Fruit fly (Drosophila melanogaster) whole organism, pupa: Measurements from ENCODE around the gene BG642312.

ENCODE experiments used
- CG10348 ChIP-seq: fragments of 200-800 bp; sonication (Bioruptor generic); IDR thresholded peaks from 2 replicates; pipeline ENCODE4 v1.3.6; 2022; ENCODE audit warnings: missing biosample characterization, missing genetic modification characterization
- CG12605 ChIP-seq: fragments of 200-800 bp; sonication (Bioruptor generic); IDR thresholded peaks from 2 replicates; pipeline ENCODE4 v1.3.6; 2022; ENCODE audit warnings: missing biosample characterization, missing genetic modification characterization
- CG13204 ChIP-seq: fragments of 200-800 bp; sonication (Bioruptor generic); optimal IDR thresholded peaks from 2 replicates; lab custom pipeline; 2018; ENCODE audit warnings: missing biosample characterization, mild to moderate bottlenecking, missing genetic modification characterization, moderate library complexity
- CG14655 ChIP-seq: fragments of 200-800 bp; sonication (Bioruptor generic); optimal IDR thresholded peaks from 3 replicates; lab custom pipeline; 2017; ENCODE audit warnings: mild to moderate bottlenecking, missing biosample characterization, missing genetic modification reagents, missing genetic modification characterization
- CG15710 ChIP-seq: fragments of 200-800 bp; sonication (Bioruptor generic); optimal IDR thresholded peaks from 2 replicates; lab custom pipeline; 2018; ENCODE audit warnings: missing biosample characterization, mild to moderate bottlenecking, missing genetic modification characterization, moderate library complexity
- CG17806 ChIP-seq: fragments of 200-800 bp; sonication (Bioruptor generic); optimal IDR thresholded peaks from 2 replicates; lab custom pipeline; 2018; ENCODE audit warnings: missing biosample characterization, mild to moderate bottlenecking, missing genetic modification characterization, moderate library complexity
- CG32121 ChIP-seq: fragments of 200-800 bp; sonication (Bioruptor generic); IDR thresholded peaks from 2 replicates; pipeline ENCODE4 v1.3.6; 2022; ENCODE audit warnings: missing biosample characterization, missing genetic modification characterization
- CG34367 ChIP-seq: fragments of 200-800 bp; sonication (Bioruptor generic); optimal IDR thresholded peaks from 2 replicates; lab custom pipeline; 2018; ENCODE audit warnings: missing biosample characterization, mild to moderate bottlenecking, missing genetic modification characterization
- CG4496 ChIP-seq: fragments of 200-800 bp; sonication (Bioruptor generic); IDR thresholded peaks from 3 replicates; pipeline ENCODE4 v1.3.6; 2022; ENCODE audit warnings: missing biosample characterization, missing genetic modification characterization
- CG8159 ChIP-seq: fragments of 200-800 bp; sonication (Bioruptor generic); optimal IDR thresholded peaks from 3 replicates; lab custom pipeline; 2018; ENCODE audit warnings: missing biosample characterization, mild to moderate bottlenecking, missing genetic modification characterization, moderate library complexity
- CG8301 ChIP-seq: fragments of 200-800 bp; sonication (Bioruptor generic); optimal IDR thresholded peaks from 2 replicates; lab custom pipeline; 2018; ENCODE audit warnings: missing biosample characterization, mild to moderate bottlenecking, missing genetic modification characterization
- CG9948 ChIP-seq: fragments of 200-800 bp; sonication (Bioruptor generic); optimal IDR thresholded peaks from 2 replicates; lab custom pipeline; 2018; ENCODE audit warnings: missing biosample characterization, mild to moderate bottlenecking, missing genetic modification characterization, moderate library complexity
- D1 ChIP-seq: fragments of 200-800 bp; sonication (Bioruptor generic); optimal IDR thresholded peaks from 2 replicates; lab custom pipeline; 2018; ENCODE audit warnings: missing biosample characterization, mild to moderate bottlenecking, missing genetic modification characterization, moderate library complexity
- EcR ChIP-seq: fragments of 200-800 bp; sonication (Bioruptor generic); optimal IDR thresholded peaks from 3 replicates; lab custom pipeline; 2019; ENCODE audit warnings: missing biosample characterization, missing genetic modification characterization, mild to moderate bottlenecking, moderate library complexity, missing genetic modification reagents
- Ets98B ChIP-seq: fragments of 200-800 bp; sonication (Bioruptor generic); IDR thresholded peaks from 2 replicates; pipeline ENCODE4 v1.3.6; 2022; ENCODE audit warnings: missing biosample characterization, missing genetic modification characterization
- Pif1A ChIP-seq: fragments of 200-800 bp; sonication (Bioruptor generic); optimal IDR thresholded peaks from 3 replicates; lab custom pipeline; 2016; ENCODE audit warnings: missing biosample characterization, missing genetic modification characterization
- Pif1B ChIP-seq: fragments of 200-800 bp; sonication (Bioruptor generic); optimal IDR thresholded peaks from 3 replicates; lab custom pipeline; 2016; ENCODE audit warnings: missing biosample characterization, missing genetic modification characterization
- Snoo ChIP-seq: fragments of 200-800 bp; sonication (Bioruptor generic); optimal IDR thresholded peaks from 3 replicates; lab custom pipeline; 2017; ENCODE audit warnings: missing biosample characterization, mild to moderate bottlenecking, missing genetic modification characterization, inconsistent platforms
- fd96Ca ChIP-seq: fragments of 200-800 bp; sonication (Bioruptor generic); IDR thresholded peaks from 3 replicates; pipeline ENCODE4 v1.3.6; 2022; ENCODE audit warnings: missing biosample characterization, missing genetic modification characterization
- gl ChIP-seq: fragments of 200-800 bp; sonication (Bioruptor generic); optimal IDR thresholded peaks from 2 replicates; lab custom pipeline; 2018; ENCODE audit warnings: missing biosample characterization, mild to moderate bottlenecking, missing genetic modification characterization
- rn ChIP-seq: fragments of 200-800 bp; sonication (Bioruptor generic); IDR thresholded peaks from 2 replicates; pipeline ENCODE4 v1.3.6; 2022; ENCODE audit warnings: missing biosample characterization, missing genetic modification characterization

The BG642312 gene

dm6 chr3L:6232261-6232660 lies 920 bp downstream of the BG642312 start, which contains the start of gene CG13299:
Gene CG13299, minus strand, starts transcription at chr3L:6232361.
- no peak for TF ChIP-seq CG8159 (tag; lab: Kevin White, UChicago)
- TF ChIP-seq CG10348 (GFP tag; lab: Robert Waterston, UW) = no peak
- TF ChIP-seq gl (tag; lab: Kevin White, UChicago) = no peak
- no peak for TF ChIP-seq CG15710 (tag; lab: Kevin White, UChicago)

- no peak for TF ChIP-seq Pif1A (GFP tag; lab: Kevin White, UChicago)
- peak; percentile 70 for TF ChIP-seq CG14655 (GFP tag; lab: Kevin White, UChicago)
- peak; percentile 41 for TF ChIP-seq CG9948 (tag; lab: Kevin White, UChicago)
- TF ChIP-seq CG4496 (GFP tag; lab: Robert Waterston, UW) = peak; percentile 86
- peak; percentile 66 for TF ChIP-seq Snoo (tag; lab: Kevin White, UChicago)
- no peak for TF ChIP-seq CG13204 (GFP tag; lab: Kevin White, UChicago)
- no peak for TF ChIP-seq CG34367 (tag; lab: Kevin White, UChicago)
- TF ChIP-seq CG8159 (tag; lab: Kevin White, UChicago) = no peak
- TF ChIP-seq EcR (GFP tag; lab: Kevin White, UChicago) = no peak
- peak; percentile 57; the same call in 1 of the 2 replicates for TF ChIP-seq CG10348 (GFP tag; lab: Robert Waterston, UW)
- TF ChIP-seq Ets98B (GFP tag; lab: Robert Waterston, UW) = peak; percentile 55
- TF ChIP-seq D1 = no peak
- no peak for TF ChIP-seq gl (tag; lab: Kevin White, UChicago)
- no peak for TF ChIP-seq Pif1B (GFP tag; lab: Kevin White, UChicago)
- TF ChIP-seq rn (GFP tag; lab: Robert Waterston, UW) = peak; percentile 54
- TF ChIP-seq CG32121 = peak; percentile 76
- TF ChIP-seq CG17806 = peak; percentile 35
- TF ChIP-seq CG8301 (tag; lab: Kevin White, UChicago) = peak; percentile 63
- TF ChIP-seq CG15710 (tag; lab: Kevin White, UChicago) = no peak
- TF ChIP-seq fd96Ca (GFP tag; lab: Robert Waterston, UW) = peak; percentile 86
- peak; percentile 50 for TF ChIP-seq CG12605
- TF ChIP-seq, all 21 proteins: peak for 12
Observed at dm6 chr3L:6220187-6220586, 13.0 kb downstream of the BG642312 start, which contains the start of gene CG33946. Gene CG33946, plus strand, starts transcription at chr3L:6220578.

DNA sequence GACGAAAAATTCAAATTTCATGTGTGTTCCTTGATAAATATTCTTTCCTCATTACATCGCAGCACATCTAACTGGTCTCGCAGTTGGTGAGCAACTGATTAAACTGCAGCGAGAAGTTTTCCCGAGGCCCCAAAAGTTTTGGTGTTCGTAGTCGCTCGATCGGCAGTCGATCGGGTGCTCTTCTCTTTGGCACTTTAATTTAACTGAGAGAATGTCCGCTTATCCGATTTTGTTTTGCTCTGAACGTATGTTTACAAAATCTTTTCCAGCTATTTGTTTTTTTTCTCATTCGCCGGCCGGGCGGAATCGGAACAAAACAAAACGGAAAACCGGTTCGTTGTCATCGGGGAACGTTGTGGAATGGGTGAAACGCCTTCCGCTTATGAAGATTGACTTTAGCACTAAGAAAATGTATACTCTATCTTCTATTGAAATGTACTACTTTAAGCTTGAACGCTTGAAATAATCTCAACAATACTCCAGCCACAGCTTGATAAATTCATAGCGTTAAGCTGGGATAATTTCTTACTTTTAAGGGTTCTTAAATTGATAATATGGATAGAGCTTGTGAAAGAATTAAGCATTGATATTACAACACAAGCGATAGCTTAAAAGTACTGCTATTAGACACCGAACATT lies 14.5 kb downstream of the BG642312 start:
- TF ChIP-seq CG13204 (GFP tag; lab: Kevin White, UChicago) = peak; percentile 11
- TF ChIP-seq CG14655 (GFP tag; lab: Kevin White, UChicago) = no peak
- TF ChIP-seq Ets98B (GFP tag; lab: Robert Waterston, UW) = peak; percentile 68; the same call in 1 of the 2 replicates
- TF ChIP-seq CG8159 (tag; lab: Kevin White, UChicago) = peak; percentile 35
- no peak for TF ChIP-seq D1
- TF ChIP-seq CG9948 (tag; lab: Kevin White, UChicago) = no peak
- peak; percentile 61 for TF ChIP-seq gl (tag; lab: Kevin White, UChicago)
- peak; percentile 84 for TF ChIP-seq CG12605
- TF ChIP-seq Snoo (tag; lab: Kevin White, UChicago) = peak; percentile 7
- TF ChIP-seq CG15710 (tag; lab: Kevin White, UChicago) = peak; percentile 19
- peak; percentile 49 for TF ChIP-seq Pif1A (GFP tag; lab: Kevin White, UChicago)
- peak; percentile 57 for TF ChIP-seq EcR (GFP tag; lab: Kevin White, UChicago)
- TF ChIP-seq CG4496 (GFP tag; lab: Robert Waterston, UW) = peak; percentile 66; the same call in 2 of the 3 replicates
- peak; percentile 49 for TF ChIP-seq Pif1B (GFP tag; lab: Kevin White, UChicago)

DNA sequence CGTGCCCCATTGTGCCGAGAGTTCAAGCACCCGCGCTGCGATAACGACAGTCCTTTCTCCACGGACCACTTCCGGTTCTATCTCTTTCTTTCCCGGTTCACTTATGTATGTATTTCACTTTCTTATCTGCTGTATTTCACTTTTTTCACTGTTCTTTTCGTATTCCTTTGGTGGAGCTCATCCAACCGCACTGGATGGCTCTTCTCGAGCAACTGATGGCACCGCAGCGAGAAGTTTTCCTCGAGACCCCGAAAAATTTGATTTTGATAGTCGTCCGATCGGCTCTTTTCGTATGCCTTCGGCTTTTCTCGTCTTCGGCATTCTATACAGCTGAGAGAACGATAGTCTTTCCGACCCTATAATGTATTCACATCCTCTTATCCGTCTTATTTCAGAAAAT lies 15.4 kb downstream of the BG642312 start, which contains the start of gene LanA:
TSS of gene LanA (minus strand) at position 217 of the 400 bp plus-strand sequence.
- TF ChIP-seq fd96Ca (GFP tag; lab: Robert Waterston, UW) = 0 out of 3 replicates have a peak, but pooled peaks have one; percentile 15
- TF ChIP-seq CG17806 = no peak
- TF ChIP-seq Ets98B (GFP tag; lab: Robert Waterston, UW) = peak; percentile 42; the same call in 1 of the 2 replicates
- no peak for TF ChIP-seq Pif1A (GFP tag; lab: Kevin White, UChicago)
- TF ChIP-seq CG4496 (GFP tag; lab: Robert Waterston, UW) = peak; percentile 58; the same call in 1 of the 3 replicates
- 0 out of 2 replicates have a peak, but pooled peaks have one; percentile 23 for TF ChIP-seq CG12605
- no peak; the same call in 1 of the 2 replicates for TF ChIP-seq CG32121
- TF ChIP-seq EcR (GFP tag; lab: Kevin White, UChicago) = peak; percentile 14

DNA sequence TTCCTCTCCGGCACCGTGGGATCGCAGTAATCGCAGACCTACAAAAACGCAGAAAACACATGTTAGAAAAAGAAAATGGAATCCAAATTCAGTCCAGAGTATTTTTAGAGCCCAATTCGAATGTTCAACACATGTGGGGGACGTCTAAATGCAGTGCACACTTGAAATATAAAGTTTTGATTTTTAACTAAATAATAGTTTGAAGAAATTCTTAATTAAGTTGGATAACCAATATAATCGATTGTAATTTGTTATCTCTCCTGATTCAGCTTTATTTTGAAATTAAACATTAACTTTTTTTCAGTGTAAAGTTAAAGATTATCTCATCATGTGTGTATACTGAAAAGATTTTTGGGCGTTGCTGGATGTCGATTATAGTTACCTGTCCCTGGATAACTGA lies 16.0 kb downstream of the BG642312 start:
- TF ChIP-seq CG8301 (tag; lab: Kevin White, UChicago) (no peak), CG10348 (GFP tag; lab: Robert Waterston, UW) (no peak), EcR (GFP tag; lab: Kevin White, UChicago) (no peak), Ets98B (GFP tag; lab: Robert Waterston, UW) (no peak), CG4496 (GFP tag; lab: Robert Waterston, UW) (peak; percentile 19; the same call in 1 of the 3 replicates), CG34367 (tag; lab: Kevin White, UChicago) (peak; percentile 0), CG9948 (tag; lab: Kevin White, UChicago) (peak; percentile 27), Snoo (tag; lab: Kevin White, UChicago) (no peak), Pif1A (GFP tag; lab: Kevin White, UChicago) (no peak), rn (GFP tag; lab: Robert Waterston, UW) (0 out of 2 replicates have a peak, but pooled peaks have one; percentile 15), D1 (no peak), gl (tag; lab: Kevin White, UChicago) (no peak), fd96Ca (GFP tag; lab: Robert Waterston, UW) (no peak), CG32121 (no peak), CG17806 (no peak), CG14655 (GFP tag; lab: Kevin White, UChicago) (no peak), CG12605 (peak; percentile 37; the same call in 1 of the 2 replicates), CG8159 (tag; lab: Kevin White, UChicago) (no peak), CG13204 (GFP tag; lab: Kevin White, UChicago) (no peak), CG15710 (tag; lab: Kevin White, UChicago) (no peak), Pif1B (GFP tag; lab: Kevin White, UChicago) (no peak)
